Fruit fly (Drosophila melanogaster) S2 (cell line): ENCODE data around the gene Blos4.
A peak's percentile ranks its signal among the peaks of the same experiment; 100 is the strongest.

ENCODE experiments used
- CG8478 ChIP-seq: fragments of >200 bp; optimal IDR thresholded peaks from 2 replicates; lab custom pipeline; 2018
- CTCF ChIP-seq, 2 experiments: fragments of >200 bp; optimal IDR thresholded peaks; 2 replicates each; lab custom pipeline; 2018

Gene Blos4

dm6 chr3L:10886371-10886770 lies 7.5 kb downstream of the Blos4 start, which contains the start of gene OXA1L:
Gene OXA1L, minus strand, starts transcription at chr3L:10886471.
- no peak for TF ChIP-seq CG8478 (lab: Kevin White, UChicago)
- TF ChIP-seq CTCF (optimal IDR thresholded peaks at IDR 0.05; lab: Kevin White, UChicago), result no peak

DNA sequence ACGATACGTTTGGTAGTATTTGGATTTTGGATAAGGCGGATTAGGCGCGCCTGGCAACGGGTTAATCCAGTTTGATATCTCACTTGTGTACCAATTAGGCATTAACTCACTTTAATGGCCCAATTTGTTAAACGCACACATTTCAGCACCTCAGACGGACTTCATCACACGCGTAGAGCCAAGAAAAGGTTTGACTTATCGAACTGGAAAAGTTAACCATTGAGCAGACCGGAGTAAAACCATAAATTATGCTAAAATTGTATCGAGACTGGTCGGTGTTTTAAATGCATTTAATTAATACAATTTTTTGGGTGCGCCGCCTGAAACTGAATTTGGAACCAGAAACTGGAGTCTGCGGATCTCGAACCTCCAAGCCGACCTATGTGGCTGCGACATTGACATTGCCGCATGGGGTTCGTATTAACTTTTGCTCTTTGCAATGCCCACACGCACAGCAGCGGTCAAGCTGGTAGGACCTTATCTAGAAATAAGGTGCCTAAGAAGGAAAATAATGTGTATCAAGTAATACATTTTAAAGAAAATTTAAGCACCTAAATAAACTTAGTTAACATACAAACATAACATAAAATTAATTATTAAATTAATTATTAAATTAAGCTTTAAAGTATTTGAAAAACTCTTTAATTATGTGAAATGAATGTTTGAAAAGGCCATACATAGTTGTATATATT lies 10.3 kb downstream of the Blos4 start:
- TF ChIP-seq CTCF (optimal IDR thresholded peaks at IDR 0.05; lab: Kevin White, UChicago), result no peak
- no peak for TF ChIP-seq CG8478 (lab: Kevin White, UChicago)

DNA sequence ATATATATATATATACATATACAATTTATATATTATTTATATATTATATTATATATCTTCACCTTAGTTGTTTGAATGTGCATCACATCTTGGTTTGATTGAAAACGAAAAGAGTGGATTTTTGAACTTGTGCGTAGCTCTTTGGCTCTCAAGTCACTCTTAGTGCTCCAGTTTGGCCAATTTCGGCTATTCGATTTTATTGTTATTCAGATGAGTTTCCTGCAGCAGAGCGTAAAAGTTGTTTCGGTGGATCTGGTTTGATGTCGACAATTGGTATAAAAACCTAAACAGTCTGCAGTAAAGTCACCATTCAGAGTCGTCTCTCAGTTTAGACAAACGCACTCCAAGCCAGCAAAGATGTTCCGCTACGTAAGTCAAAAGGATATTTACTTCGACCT lies 10.8 kb downstream of the Blos4 start, which contains the start of gene Cpr67Fa1:
TSS of gene Cpr67Fa1 (plus strand) at position 299 of the 398 bp plus-strand sequence.
- TF ChIP-seq CG8478 (lab: Kevin White, UChicago) (no peak), CTCF (optimal IDR thresholded peaks at IDR 0.05; lab: Kevin White, UChicago) (no peak)

- TF ChIP-seq CG8478 (lab: Kevin White, UChicago), result no peak
- no peak for TF ChIP-seq CTCF (optimal IDR thresholded peaks at IDR 0.05; lab: Kevin White, UChicago)
Observed at dm6 chr3L:10891414-10891813, 12.5 kb downstream of the Blos4 start, which contains the start of gene Cpr67Fa2. Gene Cpr67Fa2, plus strand, starts transcription at chr3L:10891714.

- no peak for TF ChIP-seq CG8478 (lab: Kevin White, UChicago)
- TF ChIP-seq CTCF (optimal IDR thresholded peaks at IDR 0.05; lab: Kevin White, UChicago), result no peak
Observed at dm6 chr3L:10893156-10893784, 14.4 kb downstream of the Blos4 start.

dm6 chr3L:10894159-10894558 lies 15.3 kb downstream of the Blos4 start, which contains the start of gene Cpr67Fb:
Gene Cpr67Fb, plus strand, starts transcription at chr3L:10894173.
- no peak for TF ChIP-seq CTCF (optimal IDR thresholded peaks at IDR 0.05; lab: Kevin White, UChicago)
- TF ChIP-seq CG8478 (lab: Kevin White, UChicago), result no peak

- TF ChIP-seq CTCF (optimal IDR thresholded peaks at IDR 0.05; lab: Kevin White, UChicago) (no peak), CG8478 (lab: Kevin White, UChicago) (no peak)
Observed at dm6 chr3L:10896923-10897322, 18.0 kb downstream of the Blos4 start.

dm6 chr3L:10897534-10898255 lies 18.8 kb downstream of the Blos4 start:
- TF ChIP-seq CTCF (optimal IDR thresholded peaks at IDR 0.05; lab: Kevin White, UChicago), result no peak
- TF ChIP-seq CG8478 (lab: Kevin White, UChicago), result no peak

dm6 chr3L:10898256-10898735 lies 19.4 kb downstream of the Blos4 start:
- no peak for TF ChIP-seq CTCF (optimal IDR thresholded peaks at IDR 0.05; lab: Kevin White, UChicago)

DNA sequence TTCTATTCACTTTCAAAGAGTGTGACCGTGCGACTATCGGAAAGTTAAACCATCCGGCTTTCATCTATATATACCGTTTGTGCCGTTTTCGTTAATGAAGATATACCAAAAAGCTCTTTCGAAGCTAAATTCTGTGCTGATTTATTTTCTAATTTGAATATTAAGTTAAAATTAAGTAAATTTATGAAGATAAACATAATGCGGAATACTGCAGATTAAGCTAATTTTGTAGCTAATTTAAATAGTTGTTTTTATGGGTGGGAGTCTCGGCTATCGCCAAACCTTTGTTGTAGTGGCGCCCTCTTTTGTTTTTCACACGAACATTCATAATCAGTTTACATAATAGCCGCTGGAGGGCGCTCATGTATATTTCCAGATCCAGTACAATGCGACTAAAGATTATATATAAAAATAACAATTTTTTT lies 20.2 kb downstream of the Blos4 start, which contains the start of gene Aps:
TSS of gene Aps (minus strand) at position 37 of the 425 bp plus-strand sequence.
- no peak for TF ChIP-seq CG8478 (lab: Kevin White, UChicago)
- TF ChIP-seq CTCF (optimal IDR thresholded peaks at IDR 0.05; lab: Kevin White, UChicago), result peak; percentile 74 to 92

DNA sequence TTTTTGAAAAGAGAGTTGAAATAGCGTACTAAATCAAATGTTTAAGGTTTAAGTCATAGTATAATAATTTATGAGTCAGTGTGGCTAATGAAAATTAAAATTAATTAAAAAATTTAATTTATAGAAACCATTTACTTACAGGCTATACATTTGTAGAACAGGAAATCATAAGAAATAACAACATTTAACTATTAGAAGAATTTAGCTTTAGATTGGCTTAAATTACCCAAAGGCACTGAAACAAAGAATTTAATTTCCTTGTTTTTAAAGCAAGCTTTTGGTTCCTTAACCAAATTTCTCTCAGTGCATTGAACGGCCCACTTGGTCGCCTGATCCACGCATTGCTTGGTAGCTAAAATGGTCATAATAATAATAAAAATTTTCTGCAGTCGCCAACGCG lies 24.6 kb downstream of the Blos4 start:
- TF ChIP-seq CG8478 (lab: Kevin White, UChicago) (no peak), CTCF (optimal IDR thresholded peaks at IDR 0.05; lab: Kevin White, UChicago) (no peak)

DNA sequence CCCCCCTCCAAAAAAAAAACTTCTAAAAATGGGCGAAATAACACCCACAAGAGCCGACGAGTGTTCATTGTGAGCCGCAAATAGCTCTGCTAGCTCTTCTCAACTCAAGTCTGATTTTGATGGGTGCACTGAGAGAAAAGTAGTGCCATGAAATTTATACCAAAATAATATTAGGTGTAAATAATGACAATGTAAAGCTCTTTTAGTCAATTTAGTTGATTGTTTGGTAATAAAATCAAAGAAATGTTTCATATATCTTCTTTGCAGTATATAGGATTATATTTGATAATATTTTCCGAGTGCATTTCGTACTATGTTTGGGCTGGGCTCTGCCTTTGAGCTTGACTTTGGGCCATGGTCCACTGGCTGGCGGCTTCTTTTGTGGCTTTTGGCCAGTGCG lies 25.9 kb downstream of the Blos4 start:
- TF ChIP-seq CG8478 (lab: Kevin White, UChicago) (no peak), CTCF (optimal IDR thresholded peaks at IDR 0.05; lab: Kevin White, UChicago) (no peak)

DNA sequence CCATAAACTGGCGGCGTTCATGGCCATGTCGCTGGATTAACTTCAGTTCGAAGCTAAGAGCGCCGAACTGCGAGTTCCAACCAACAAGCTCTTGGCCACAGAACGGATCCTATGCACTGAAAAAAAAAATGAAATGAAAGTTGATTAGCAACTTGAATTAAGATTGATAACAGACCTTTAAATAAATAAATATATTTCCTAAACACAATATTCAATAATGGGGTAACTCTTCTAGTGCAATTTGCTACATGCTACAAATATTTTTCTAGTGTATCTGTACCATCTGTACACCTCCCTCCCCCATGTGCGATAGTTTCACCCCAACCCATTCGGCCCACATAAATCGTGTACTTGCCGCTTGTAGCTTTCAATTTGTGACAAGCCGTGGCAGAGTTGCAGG lies 30.7 kb downstream of the Blos4 start:
- no peak for TF ChIP-seq CTCF (optimal IDR thresholded peaks at IDR 0.05; lab: Kevin White, UChicago)
- no peak for TF ChIP-seq CG8478 (lab: Kevin White, UChicago)

dm6 chr3L:10913214-10913613 lies 34.3 kb downstream of the Blos4 start:
- TF ChIP-seq CTCF (optimal IDR thresholded peaks at IDR 0.05; lab: Kevin White, UChicago) (no peak), CG8478 (lab: Kevin White, UChicago) (no peak)

DNA sequence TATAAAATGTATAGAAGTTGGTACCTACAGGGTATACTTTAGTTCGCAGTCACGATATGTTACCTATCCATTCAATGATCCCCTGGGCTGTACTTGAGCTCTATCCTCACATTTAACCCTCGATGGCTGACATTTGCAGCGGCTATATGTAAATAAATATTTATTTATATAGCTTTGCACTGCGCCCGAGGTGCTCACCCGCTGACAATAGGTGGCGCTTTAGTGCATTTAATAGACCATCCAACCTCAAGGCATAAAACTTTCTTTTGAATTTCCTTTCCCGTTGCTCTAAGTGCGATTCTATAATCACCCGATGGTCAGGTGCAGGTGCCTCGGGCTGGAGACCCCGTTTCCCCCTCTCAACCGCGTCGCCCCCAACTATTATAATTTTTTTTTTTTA lies 38.4 kb downstream of the Blos4 start:
- TF ChIP-seq CTCF (optimal IDR thresholded peaks at IDR 0.05; lab: Kevin White, UChicago) (peak in 1 of 2 experiments; percentile 56), CG8478 (lab: Kevin White, UChicago) (no peak)
